Worm (Caenorhabditis elegans) whole organism, young adult: ENCODE measurements around the gene srh-212.

Source experiments
- B0035.1 ChIP-seq: sonication (generic microtip); optimal IDR thresholded peaks from 2 replicates; lab custom pipeline; 2016; ENCODE audit warnings: missing genetic modification characterization, mild to moderate bottlenecking, missing compliant biosample characterization, missing genotype, missing genetic modification reagents
- D2030.7 ChIP-seq: fragments of 200-800 bp; sonication (Bioruptor generic); IDR thresholded peaks from 2 replicates; pipeline ENCODE4 v1.3.6; 2022; ENCODE audit warnings: missing genetic modification reagents, missing genetic modification characterization, missing compliant biosample characterization
- F10E7.11 ChIP-seq: sonication (generic microtip); optimal IDR thresholded peaks from 2 replicates; lab custom pipeline; 2017; ENCODE audit warnings: mild to moderate bottlenecking, missing genetic modification characterization, moderate library complexity, missing compliant biosample characterization
- F39B2.1 ChIP-seq: fragments of 200-800 bp; sonication (Bioruptor generic); IDR thresholded peaks from 2 replicates; pipeline ENCODE4 v1.3.6; 2022; ENCODE audit warnings: missing genetic modification reagents, missing genetic modification characterization, missing compliant biosample characterization
- F52B5.7 ChIP-seq: sonication (generic microtip); optimal IDR thresholded peaks from 2 replicates; lab custom pipeline; 2016; ENCODE audit warnings: mild to moderate bottlenecking, missing genetic modification characterization, missing compliant biosample characterization
- F57A8.1 ChIP-seq: fragments of 200-800 bp; sonication (Bioruptor generic); optimal IDR thresholded peaks from 2 replicates; lab custom pipeline; 2018; ENCODE audit warnings: mild to moderate bottlenecking, missing genetic modification characterization, moderate library complexity, missing compliant biosample characterization
- K11D2.4 ChIP-seq: fragments of 200-800 bp; sonication (Bioruptor generic); IDR thresholded peaks from 2 replicates; pipeline ENCODE4 v1.3.6; 2022; ENCODE audit warnings: missing genetic modification reagents, missing genetic modification characterization, missing compliant biosample characterization
- Y56A3A.18 ChIP-seq: fragments of 200-800 bp; sonication (Bioruptor generic); IDR thresholded peaks from 2 replicates; pipeline ENCODE4 v1.3.6; 2022; ENCODE audit warnings: missing genetic modification reagents, missing genetic modification characterization, missing compliant biosample characterization
- akir-1 ChIP-seq: fragments of 200-800 bp; sonication (Bioruptor generic); optimal IDR thresholded peaks from 2 replicates; lab custom pipeline; 2018; ENCODE audit warnings: mild to moderate bottlenecking, missing genetic modification characterization, moderate library complexity, missing compliant biosample characterization
- attf-3 ChIP-seq: fragments of 200-800 bp; sonication (Bioruptor generic); conservative IDR thresholded peaks from 2 replicates; pipeline ENCODE4 v1.3.6; 2022; ENCODE audit warnings: missing genetic modification reagents, missing genetic modification characterization, missing compliant biosample characterization
- attf-5 ChIP-seq: fragments of 200-800 bp; sonication (Bioruptor generic); optimal IDR thresholded peaks from 2 replicates; lab custom pipeline; 2018; ENCODE audit warnings: mild to moderate bottlenecking, missing genetic modification characterization, missing compliant biosample characterization
- bed-2 ChIP-seq: fragments of 200-800 bp; sonication (Bioruptor generic); IDR thresholded peaks from 2 replicates; pipeline ENCODE4 v1.3.6; 2022; ENCODE audit warnings: missing genetic modification reagents, missing genetic modification characterization, missing compliant biosample characterization
- cebp-1 ChIP-seq, 2 experiments: fragments of 200-800 bp in 1 of 2; sonication (Bioruptor generic) in 1 of 2; sonication (generic microtip) in 1 of 2; IDR thresholded peaks in 1 of 2; optimal IDR thresholded peaks in 1 of 2; 2 replicates each; pipeline versions ENCODE4 v1.3.6 to Lab custom; 2017 to 2022; ENCODE audit warnings: missing compliant biosample characterization in 2 of 2, missing genetic modification characterization in 2 of 2, mild to moderate bottlenecking in 1 of 2, missing genetic modification reagents in 1 of 2, moderate library complexity in 1 of 2
- cebp-2 ChIP-seq: fragments of 200-800 bp; sonication (Bioruptor generic); IDR thresholded peaks from 2 replicates; pipeline ENCODE4 v1.3.6; 2022; ENCODE audit warnings: missing genetic modification characterization, missing compliant biosample characterization
- ceh-100 ChIP-seq: fragments of 200-800 bp; sonication (Bioruptor generic); IDR thresholded peaks from 2 replicates; pipeline ENCODE4 v1.3.6; 2022; ENCODE audit warnings: missing genetic modification reagents, missing genetic modification characterization, missing compliant biosample characterization
- ceh-27 ChIP-seq: fragments of 200-800 bp; sonication (Bioruptor generic); optimal IDR thresholded peaks from 2 replicates; lab custom pipeline; 2018; ENCODE audit warnings: mild to moderate bottlenecking, missing genetic modification characterization, moderate library complexity, missing compliant biosample characterization
- chd-7 ChIP-seq: sonication (generic microtip); optimal IDR thresholded peaks from 2 replicates; lab custom pipeline; 2016; ENCODE audit warnings: mild to moderate bottlenecking, missing genetic modification characterization, moderate library complexity, missing compliant biosample characterization
- dox-1 ChIP-seq: fragments of 200-800 bp; sonication (Bioruptor generic); IDR thresholded peaks from 2 replicates; pipeline ENCODE4 v1.3.6; 2022; ENCODE audit warnings: missing genetic modification reagents, missing genetic modification characterization, missing compliant biosample characterization
- egrh-3 ChIP-seq: fragments of 200-800 bp; sonication (Bioruptor generic); IDR thresholded peaks from 2 replicates; pipeline ENCODE4 v1.3.6; 2022; ENCODE audit warnings: missing genetic modification reagents, missing genetic modification characterization, missing compliant biosample characterization
- fkh-3 ChIP-seq: sonication (generic microtip); optimal IDR thresholded peaks from 2 replicates; lab custom pipeline; 2016; ENCODE audit warnings: mild to moderate bottlenecking, missing genetic modification characterization, missing compliant biosample characterization
- gei-17 ChIP-seq: fragments of 200-800 bp; sonication (Bioruptor generic); optimal IDR thresholded peaks from 2 replicates; lab custom pipeline; 2018; ENCODE audit warnings: mild to moderate bottlenecking, missing genetic modification characterization, missing compliant biosample characterization
- hmg-1.2 ChIP-seq: fragments of 200-800 bp; sonication (Bioruptor generic); IDR thresholded peaks from 2 replicates; pipeline ENCODE4 v1.3.6; 2022; ENCODE audit warnings: missing genetic modification reagents, missing genetic modification characterization, missing compliant biosample characterization
- hmg-20 ChIP-seq: fragments of 200-800 bp; sonication (Bioruptor generic); IDR thresholded peaks from 2 replicates; pipeline ENCODE4 v1.3.6; 2022; ENCODE audit warnings: missing genetic modification reagents, missing genetic modification characterization, missing compliant biosample characterization
- lin-54 ChIP-seq: fragments of 200-800 bp; sonication (Bioruptor generic); optimal IDR thresholded peaks from 2 replicates; lab custom pipeline; 2018; ENCODE audit warnings: mild to moderate bottlenecking, missing genetic modification characterization, missing compliant biosample characterization
- madf-10 ChIP-seq: sonication (generic microtip); optimal IDR thresholded peaks from 2 replicates; lab custom pipeline; 2016; ENCODE audit warnings: mild to moderate bottlenecking, missing genetic modification characterization, missing compliant biosample characterization
- madf-8 ChIP-seq: fragments of 200-800 bp; sonication (Bioruptor generic); conservative IDR thresholded peaks from 2 replicates; pipeline ENCODE4 v1.3.6; 2022; ENCODE audit warnings: missing genetic modification reagents, missing genetic modification characterization, missing compliant biosample characterization
- mcd-1 ChIP-seq: fragments of 200-800 bp; sonication (Bioruptor generic); IDR thresholded peaks from 2 replicates; pipeline ENCODE4 v1.3.6; 2022; ENCODE audit warnings: missing genetic modification reagents, missing genetic modification characterization, missing compliant biosample characterization
- mel-28 ChIP-seq: sonication (generic microtip); optimal IDR thresholded peaks from 2 replicates; lab custom pipeline; 2016; ENCODE audit warnings: borderline replicate concordance, mild to moderate bottlenecking, missing genetic modification characterization, missing compliant biosample characterization
- nhr-80 ChIP-seq: sonication (generic microtip); optimal IDR thresholded peaks from 2 replicates; lab custom pipeline; 2016; ENCODE audit warnings: missing genetic modification characterization, missing compliant biosample characterization
- nhr-90 ChIP-seq: sonication (generic microtip); optimal IDR thresholded peaks from 2 replicates; lab custom pipeline; 2016; ENCODE audit warnings: missing genotype, mild to moderate bottlenecking, missing genetic modification characterization, missing compliant biosample characterization
- pbrm-1 ChIP-seq: fragments of 200-800 bp; sonication (Bioruptor generic); IDR thresholded peaks from 2 replicates; pipeline ENCODE4 v1.3.6; 2022; ENCODE audit warnings: missing genetic modification reagents, missing genetic modification characterization, missing compliant biosample characterization
- rcor-1 ChIP-seq: fragments of 200-800 bp; sonication (Bioruptor generic); IDR thresholded peaks from 2 replicates; pipeline ENCODE4 v1.3.6; 2022; ENCODE audit warnings: missing genetic modification reagents, missing genetic modification characterization, missing compliant biosample characterization
- snpc-1.3 ChIP-seq: sonication (generic microtip); optimal IDR thresholded peaks from 2 replicates; lab custom pipeline; 2017; ENCODE audit warnings: missing genetic modification characterization, mild to moderate bottlenecking, missing compliant biosample characterization, antibody characterized with exemption, moderate library complexity, missing genotype, missing genetic modification reagents; ENCODE audit not compliant: insufficient read depth
- snpc-3.4 ChIP-seq: sonication (generic microtip); optimal IDR thresholded peaks from 2 replicates; lab custom pipeline; 2017; ENCODE audit warnings: missing genetic modification characterization, mild to moderate bottlenecking, missing compliant biosample characterization, antibody characterized with exemption, moderate library complexity, missing genotype, missing genetic modification reagents
- tbx-9 ChIP-seq: sonication (generic microtip); optimal IDR thresholded peaks from 2 replicates; lab custom pipeline; 2016; ENCODE audit warnings: borderline replicate concordance, missing genetic modification characterization, inconsistent platforms, missing compliant biosample characterization
- unc-62 ChIP-seq: fragments of 150-350 bp; optimal IDR thresholded peaks from 2 replicates; lab custom pipeline; 2014; ENCODE audit warnings: missing biosample characterization, missing genetic modification reagents, missing genetic modification characterization
- zim-3 ChIP-seq: sonication (generic microtip); optimal IDR thresholded peaks from 2 replicates; lab custom pipeline; 2017; ENCODE audit warnings: mild to moderate bottlenecking, missing genetic modification characterization, moderate library complexity, missing compliant biosample characterization
- ztf-6 ChIP-seq: fragments of 200-800 bp; sonication (Bioruptor generic); IDR thresholded peaks from 2 replicates; pipeline ENCODE4 v1.3.6; 2022; ENCODE audit warnings: missing genetic modification reagents, missing genetic modification characterization, missing compliant biosample characterization

The srh-212 gene

DNA sequence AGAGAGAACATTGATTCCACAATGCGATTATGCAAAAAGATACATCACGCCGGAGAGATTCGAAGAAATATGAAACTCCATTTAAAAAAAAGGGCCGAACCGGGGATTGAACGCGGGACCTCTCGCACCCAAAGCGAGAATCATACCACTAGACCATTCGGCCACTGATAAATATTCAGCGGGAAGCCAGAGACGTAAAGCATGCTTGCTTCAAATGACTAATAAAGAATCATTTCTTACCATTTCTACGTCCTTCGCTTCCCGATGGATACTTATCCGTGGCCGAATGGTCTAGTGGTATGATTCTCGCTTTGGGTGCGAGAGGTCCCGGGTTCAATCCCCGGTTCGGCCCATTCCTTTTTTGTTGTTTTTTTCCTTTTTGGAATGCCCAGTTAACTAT is 8.7 kb downstream of the srh-212 start (continued):
- no peak for TF ChIP-seq hmg-20
- TF ChIP-seq tbx-9, result no peak
- TF ChIP-seq nhr-90 (tag; lab: Kevin White, UChicago), result peak; percentile 28
- TF ChIP-seq bed-2, result no peak
- no peak for TF ChIP-seq zim-3
- no peak for TF ChIP-seq ztf-6 (GFP tag; lab: Robert Waterston, UW)
- peak; percentile 55 for TF ChIP-seq snpc-3.4 (tag; lab: Kevin White, UChicago)
- TF ChIP-seq cebp-2 (GFP tag; lab: Robert Waterston, UW), result 0 out of 2 replicates have a peak, but pooled peaks have one; percentile 10
- no peak for TF ChIP-seq rcor-1 (GFP tag; lab: Robert Waterston, UW)
- TF ChIP-seq lin-54 (GFP tag; lab: Kevin White, UChicago), result peak; percentile 10
- no peak for TF ChIP-seq ceh-27 (GFP tag; lab: Kevin White, UChicago)
- no peak for TF ChIP-seq chd-7 (tag; lab: Kevin White, UChicago)
- TF ChIP-seq F52B5.7, result no peak
- TF ChIP-seq madf-8, result 0 out of 2 replicates have a peak, but pooled peaks have one; percentile 5
- no peak for TF ChIP-seq mel-28 (tag; lab: Kevin White, UChicago)
- 0 out of 2 replicates have a peak, but pooled peaks have one; percentile 20 for TF ChIP-seq Y56A3A.18 (GFP tag; lab: Robert Waterston, UW)
- no peak for TF ChIP-seq F39B2.1
- no peak for TF ChIP-seq dox-1 (GFP tag; lab: Robert Waterston, UW)
- TF ChIP-seq D2030.7 (GFP tag; lab: Robert Waterston, UW), result peak; percentile 62
- no peak for TF ChIP-seq fkh-3 (tag; lab: Kevin White, UChicago)
- no peak for TF ChIP-seq pbrm-1 (GFP tag; lab: Robert Waterston, UW)
- no peak for TF ChIP-seq gei-17 (GFP tag; lab: Kevin White, UChicago)
- TF ChIP-seq F10E7.11, result no peak
- no peak for TF ChIP-seq F57A8.1 (GFP tag; lab: Kevin White, UChicago)
- TF ChIP-seq akir-1, result no peak
- no peak for TF ChIP-seq ceh-100
- TF ChIP-seq nhr-80 (tag; lab: Kevin White, UChicago), result no peak
- no peak for TF ChIP-seq cebp-1 (GFP tag; IDR thresholded peaks at IDR 0.05; lab: Robert Waterston, UW)
- no peak for TF ChIP-seq cebp-1 (tag; optimal IDR thresholded peaks at IDR 0.05; lab: Kevin White, UChicago)
- TF ChIP-seq unc-62 (GFP tag; lab: Kevin White, UChicago), result no peak

DNA sequence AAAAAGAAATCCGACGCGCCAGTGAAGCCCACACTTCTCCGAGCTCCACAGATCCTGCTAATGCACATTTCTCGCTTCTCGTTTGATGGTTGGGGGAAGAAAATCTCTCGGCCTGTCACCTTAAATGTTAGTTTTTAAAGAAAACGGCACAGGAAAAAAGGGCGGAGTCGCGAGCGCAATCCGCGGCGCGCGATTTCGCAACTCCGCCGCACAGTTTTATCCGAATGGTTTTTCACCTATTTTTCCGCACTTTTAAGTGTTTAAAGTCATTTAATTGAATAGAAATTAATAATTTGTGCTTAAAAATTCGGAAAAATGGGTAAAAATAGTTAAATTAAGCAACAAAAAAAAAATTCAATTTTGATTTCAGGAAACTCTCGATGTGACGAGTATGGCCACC is 9.3 kb downstream of the srh-212 start:
- TF ChIP-seq madf-10 (tag; lab: Kevin White, UChicago) (peak; percentile 10), lin-54 (GFP tag; lab: Kevin White, UChicago) (peak; percentile 12), egrh-3 (peak; percentile 9; the same call in 1 of the 2 replicates), attf-3 (0 out of 2 replicates have a peak, but pooled peaks have one; percentile 29), mcd-1 (GFP tag; lab: Robert Waterston, UW) (peak; percentile 53), attf-5 (GFP tag; lab: Kevin White, UChicago) (peak; percentile 17), ceh-100 (no peak), K11D2.4 (GFP tag; lab: Robert Waterston, UW) (no peak), B0035.1 (tag; lab: Kevin White, UChicago) (no peak), snpc-1.3 (tag; lab: Kevin White, UChicago) (peak; percentile 39), fkh-3 (tag; lab: Kevin White, UChicago) (no peak), unc-62 (GFP tag; lab: Kevin White, UChicago) (no peak), rcor-1 (GFP tag; lab: Robert Waterston, UW) (0 out of 2 replicates have a peak, but pooled peaks have one; percentile 17), cebp-1 (GFP tag; IDR thresholded peaks at IDR 0.05; lab: Robert Waterston, UW) (peak; percentile 88), cebp-1 (tag; optimal IDR thresholded peaks at IDR 0.05; lab: Kevin White, UChicago) (peak; percentile 98), cebp-2 (GFP tag; lab: Robert Waterston, UW) (no peak), hmg-1.2 (GFP tag; lab: Robert Waterston, UW) (0 out of 2 replicates have a peak, but pooled peaks have one; percentile 11)
